Fruit fly (Drosophila melanogaster) whole organism, embryonic: ENCODE measurements around the gene Takl1.
A peak's percentile ranks its signal among the peaks of the same experiment; 100 is the strongest.

Experiments used
- BEAF-32 ChIP-seq: fragments of 200-800 bp; sonication (Bioruptor generic); optimal IDR thresholded peaks from 3 replicates; lab custom pipeline; 2017; ENCODE audit warnings: missing biosample characterization, missing genetic modification characterization, mild to moderate bottlenecking, moderate library complexity, missing genetic modification reagents
- CG11696 ChIP-seq: fragments of 200-800 bp; sonication (Bioruptor generic); IDR thresholded peaks from 2 replicates; pipeline ENCODE4 v1.3.6; 2022; ENCODE audit warnings: missing biosample characterization, missing genetic modification characterization
- CG13287 ChIP-seq: fragments of 200-800 bp; sonication (Bioruptor generic); IDR thresholded peaks from 2 replicates; pipeline ENCODE4 v1.3.6; 2022; ENCODE audit warnings: missing biosample characterization, missing genetic modification characterization; ENCODE audit not compliant: partially characterized antibody
- CG13424 ChIP-seq: fragments of 200-800 bp; sonication (Bioruptor generic); optimal IDR thresholded peaks from 2 replicates; lab custom pipeline; 2019; ENCODE audit warnings: missing biosample characterization, mild to moderate bottlenecking, missing genetic modification characterization, moderate library complexity
- CG1603 ChIP-seq: fragments of 200-800 bp; sonication (Bioruptor generic); optimal IDR thresholded peaks from 2 replicates; lab custom pipeline; 2019; ENCODE audit warnings: missing biosample characterization, mild to moderate bottlenecking, missing genetic modification characterization, moderate library complexity
- CG1647 ChIP-seq: fragments of 200-800 bp; sonication (Bioruptor generic); optimal IDR thresholded peaks from 3 replicates; lab custom pipeline; 2016; ENCODE audit warnings: missing biosample characterization, missing genetic modification characterization
- CG16813 ChIP-seq: fragments of 200-800 bp; sonication (Bioruptor generic); IDR thresholded peaks from 3 replicates; pipeline ENCODE4 v1.3.6; 2022; ENCODE audit warnings: missing biosample characterization, missing genetic modification characterization; ENCODE audit not compliant: partially characterized antibody
- CG17186 ChIP-seq: fragments of 200-800 bp; sonication (Bioruptor generic); optimal IDR thresholded peaks from 3 replicates; lab custom pipeline; 2017; ENCODE audit warnings: missing biosample characterization, missing genetic modification reagents, missing genetic modification characterization
- CG17829 ChIP-seq: fragments of 200-800 bp; optimal IDR thresholded peaks from 2 replicates; lab custom pipeline; 2019; ENCODE audit warnings: missing biosample characterization, mild to moderate bottlenecking, missing genetic modification characterization, moderate library complexity
- CG2202 ChIP-seq: fragments of 200-800 bp; sonication (Bioruptor generic); optimal IDR thresholded peaks from 2 replicates; lab custom pipeline; 2018; ENCODE audit warnings: missing biosample characterization, mild to moderate bottlenecking, missing genetic modification characterization
- CG31388 ChIP-seq: fragments of 200-800 bp; sonication (Bioruptor generic); optimal IDR thresholded peaks from 2 replicates; lab custom pipeline; 2016; ENCODE audit warnings: missing biosample characterization, missing genetic modification characterization
- CG34422 ChIP-seq: fragments of 200-800 bp; sonication (Bioruptor generic); IDR thresholded peaks from 3 replicates; pipeline ENCODE4 v1.3.6; 2022; ENCODE audit warnings: missing biosample characterization, missing genetic modification characterization
- CG3847 ChIP-seq: fragments of 200-800 bp; sonication (Bioruptor generic); IDR thresholded peaks from 2 replicates; pipeline ENCODE4 v1.3.6; 2022; ENCODE audit warnings: missing biosample characterization, missing genetic modification characterization
- CG42726 ChIP-seq: fragments of 200-800 bp; sonication (Bioruptor generic); IDR thresholded peaks from 2 replicates; pipeline ENCODE4 v1.3.6; 2022; ENCODE audit warnings: missing biosample characterization, missing genetic modification characterization; ENCODE audit not compliant: partially characterized antibody
- CG4282 ChIP-seq: fragments of 200-800 bp; sonication (Bioruptor generic); optimal IDR thresholded peaks from 2 replicates; lab custom pipeline; 2016; ENCODE audit warnings: missing biosample characterization, missing genetic modification characterization
- CG4617 ChIP-seq: fragments of 200-800 bp; sonication (Bioruptor generic); optimal IDR thresholded peaks from 3 replicates; lab custom pipeline; 2016; ENCODE audit warnings: missing biosample characterization, missing genetic modification characterization, borderline replicate concordance
- CG6683 ChIP-seq: fragments of 200-800 bp; sonication (Bioruptor generic); optimal IDR thresholded peaks from 2 replicates; lab custom pipeline; 2017; ENCODE audit warnings: missing biosample characterization, mild to moderate bottlenecking, missing genetic modification characterization, missing genetic modification reagents
- CG7271 ChIP-seq: fragments of 200-800 bp; sonication (Bioruptor generic); optimal IDR thresholded peaks from 2 replicates; lab custom pipeline; 2018; ENCODE audit warnings: missing biosample characterization, mild to moderate bottlenecking, missing genetic modification characterization, moderate library complexity
- CG7928 ChIP-seq: fragments of 200-800 bp; sonication (Bioruptor generic); optimal IDR thresholded peaks from 2 replicates; lab custom pipeline; 2017; ENCODE audit warnings: missing biosample characterization, mild to moderate bottlenecking, missing genetic modification characterization
- CG8388 ChIP-seq: fragments of 200-800 bp; sonication (Bioruptor generic); optimal IDR thresholded peaks from 2 replicates; lab custom pipeline; 2019; ENCODE audit warnings: missing biosample characterization, mild to moderate bottlenecking, missing genetic modification characterization, moderate library complexity
- CHES-1-like ChIP-seq: fragments of 200-800 bp; sonication (Bioruptor generic); optimal IDR thresholded peaks from 2 replicates; lab custom pipeline; 2016; ENCODE audit warnings: missing biosample characterization, missing genetic modification characterization
- CoRest ChIP-seq: fragments of 200-800 bp; sonication (Bioruptor generic); optimal IDR thresholded peaks from 3 replicates; lab custom pipeline; 2018; ENCODE audit warnings: missing biosample characterization, mild to moderate bottlenecking, missing genetic modification characterization, moderate library complexity
- Doc3 ChIP-seq: fragments of 200-800 bp; sonication (Bioruptor generic); IDR thresholded peaks from 3 replicates; pipeline ENCODE4 v1.3.6; 2022; ENCODE audit warnings: missing biosample characterization, missing genetic modification characterization; ENCODE audit not compliant: partially characterized antibody
- Drgx ChIP-seq: fragments of 200-800 bp; sonication (Bioruptor generic); IDR thresholded peaks from 2 replicates; pipeline ENCODE4 v1.3.6; 2022; ENCODE audit warnings: missing biosample characterization, missing genetic modification characterization
- E2f2 ChIP-seq: fragments of 200-800 bp; sonication (Bioruptor generic); IDR thresholded peaks from 2 replicates; pipeline ENCODE4 v1.3.6; 2022; ENCODE audit warnings: missing biosample characterization, missing genetic modification characterization
- HLH4C ChIP-seq: fragments of 200-800 bp; sonication (Bioruptor generic); IDR thresholded peaks from 3 replicates; pipeline ENCODE4 v1.3.6; 2022; ENCODE audit warnings: missing biosample characterization, missing genetic modification characterization; ENCODE audit not compliant: partially characterized antibody
- HLH54F ChIP-seq: fragments of 200-800 bp; sonication (Bioruptor generic); optimal IDR thresholded peaks from 3 replicates; lab custom pipeline; 2016; ENCODE audit warnings: missing biosample characterization, missing genetic modification characterization
- HmgZ ChIP-seq: fragments of 200-800 bp; sonication (Bioruptor generic); optimal IDR thresholded peaks from 2 replicates; lab custom pipeline; 2018; ENCODE audit warnings: missing biosample characterization, mild to moderate bottlenecking, missing genetic modification characterization
- Myb ChIP-seq: fragments of 200-800 bp; sonication (Bioruptor generic); optimal IDR thresholded peaks from 2 replicates; lab custom pipeline; 2016; ENCODE audit warnings: missing biosample characterization, missing genetic modification characterization
- Opbp ChIP-seq: fragments of 200-800 bp; sonication (Bioruptor generic); IDR thresholded peaks from 3 replicates; pipeline ENCODE4 v1.3.6; 2022; ENCODE audit warnings: missing biosample characterization, missing genetic modification characterization; ENCODE audit not compliant: partially characterized antibody
- Optix ChIP-seq: fragments of 200-800 bp; sonication (Bioruptor generic); IDR thresholded peaks from 3 replicates; pipeline ENCODE4 v1.3.6; 2022; ENCODE audit warnings: missing biosample characterization, missing genetic modification characterization
- Pdp1 ChIP-seq, 2 experiments: fragments of 200-800 bp; sonication (Bioruptor generic); optimal IDR thresholded peaks; 3 replicates each; lab custom pipeline; 2016; ENCODE audit warnings: missing biosample characterization in 2 of 2, missing genetic modification characterization in 2 of 2, mild to moderate bottlenecking in 1 of 2, moderate library complexity in 1 of 2
- Rfx ChIP-seq: fragments of 200-800 bp; sonication (Bioruptor generic); IDR thresholded peaks from 2 replicates; pipeline ENCODE4 v1.3.6; 2022; ENCODE audit warnings: missing biosample characterization, missing genetic modification characterization
- Scr ChIP-seq: fragments of 200-800 bp; sonication (Bioruptor generic); IDR thresholded peaks from 2 replicates; pipeline ENCODE4 v1.3.6; 2022; ENCODE audit warnings: missing biosample characterization, missing genetic modification characterization; ENCODE audit not compliant: partially characterized antibody
- al ChIP-seq: fragments of 200-800 bp; sonication (Bioruptor generic); IDR thresholded peaks from 2 replicates; pipeline ENCODE4 v1.3.6; 2022; ENCODE audit warnings: missing biosample characterization, missing genetic modification characterization
- chinmo ChIP-seq: fragments of 200-800 bp; sonication (Bioruptor generic); IDR thresholded peaks from 4 replicates; pipeline ENCODE4 v1.3.6; 2022; ENCODE audit warnings: missing biosample characterization, missing genetic modification characterization; ENCODE audit not compliant: partially characterized antibody
- dpn ChIP-seq, 2 experiments: fragments of 200-800 bp; sonication (Bioruptor generic); optimal IDR thresholded peaks; 3 replicates each; lab custom pipeline; 2016; ENCODE audit warnings: missing biosample characterization in 2 of 2, missing genetic modification characterization in 2 of 2
- hbn ChIP-seq: fragments of 200-800 bp; sonication (Bioruptor generic); IDR thresholded peaks from 2 replicates; pipeline ENCODE4 v1.3.6; 2022; ENCODE audit warnings: missing biosample characterization, missing genetic modification characterization; ENCODE audit not compliant: partially characterized antibody
- lbe ChIP-seq: fragments of 200-800 bp; sonication (Bioruptor generic); optimal IDR thresholded peaks from 2 replicates; lab custom pipeline; 2016; ENCODE audit warnings: missing biosample characterization, mild to moderate bottlenecking, missing genetic modification characterization
- mam ChIP-seq: fragments of 200-800 bp; sonication (Bioruptor generic); optimal IDR thresholded peaks from 3 replicates; lab custom pipeline; 2016; ENCODE audit warnings: missing biosample characterization, missing genetic modification characterization
- mirr ChIP-seq: fragments of 200-800 bp; sonication (Bioruptor generic); optimal IDR thresholded peaks from 3 replicates; lab custom pipeline; 2018; ENCODE audit warnings: missing biosample characterization, mild to moderate bottlenecking, missing genetic modification characterization
- nerfin-2 ChIP-seq: fragments of 200-800 bp; sonication (Bioruptor generic); IDR thresholded peaks from 2 replicates; pipeline ENCODE4 v1.3.6; 2022; ENCODE audit warnings: missing biosample characterization, missing genetic modification characterization; ENCODE audit not compliant: partially characterized antibody
- phol ChIP-seq: fragments of 200-800 bp; sonication (Bioruptor generic); optimal IDR thresholded peaks from 3 replicates; lab custom pipeline; 2018; ENCODE audit warnings: missing biosample characterization, mild to moderate bottlenecking, missing genetic modification characterization, moderate library complexity
- pzg ChIP-seq: fragments of 200-800 bp; sonication (Bioruptor generic); optimal IDR thresholded peaks from 3 replicates; lab custom pipeline; 2018; ENCODE audit warnings: missing biosample characterization, mild to moderate bottlenecking, missing genetic modification characterization, moderate library complexity
- shn ChIP-seq: fragments of 200-800 bp; sonication (Bioruptor generic); optimal IDR thresholded peaks from 3 replicates; lab custom pipeline; 2016; ENCODE audit warnings: missing biosample characterization, missing genetic modification characterization
- slbo ChIP-seq: fragments of 200-800 bp; sonication (Bioruptor generic); IDR thresholded peaks from 2 replicates; pipeline ENCODE4 v1.3.6; 2022; ENCODE audit warnings: missing biosample characterization, missing genetic modification characterization
- tna ChIP-seq: fragments of 200-800 bp; sonication (Bioruptor generic); IDR thresholded peaks from 2 replicates; pipeline ENCODE4 v1.3.6; 2022; ENCODE audit warnings: missing biosample characterization, missing genetic modification characterization; ENCODE audit not compliant: partially characterized antibody
- unc-4 ChIP-seq: fragments of 200-800 bp; sonication (Bioruptor generic); IDR thresholded peaks from 2 replicates; pipeline ENCODE4 v1.3.6; 2022; ENCODE audit warnings: missing biosample characterization, missing genetic modification characterization; ENCODE audit not compliant: partially characterized antibody
- zfh2 ChIP-seq: fragments of 200-800 bp; sonication (Bioruptor generic); optimal IDR thresholded peaks from 2 replicates; lab custom pipeline; 2016; ENCODE audit warnings: missing biosample characterization, missing genetic modification characterization

Takl1 gene

DNA sequence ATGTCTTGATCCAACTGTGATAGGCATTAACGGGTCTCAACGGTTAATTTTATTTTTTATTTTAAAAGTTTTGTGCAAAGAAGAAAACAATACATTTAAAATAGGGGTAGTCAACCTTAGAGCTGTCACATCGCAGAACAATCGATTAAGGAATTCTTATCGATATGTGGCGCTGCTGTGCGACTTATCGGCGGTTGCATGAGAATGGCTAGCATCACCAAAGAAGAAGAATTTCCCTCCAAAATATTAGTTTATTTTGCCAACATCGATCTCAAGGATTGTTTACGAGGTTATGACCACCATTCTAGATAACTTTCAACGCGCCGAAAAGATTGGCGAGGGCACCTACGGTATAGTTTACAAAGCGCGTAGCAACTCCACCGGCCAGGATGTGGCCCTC is 37.0 kb downstream of the Takl1 start, which contains the start of gene Cdk2 (continued):
- TF ChIP-seq nerfin-2 (GFP tag; lab: Robert Waterston, UW) (peak; percentile 81), CG7928 (no peak), Scr (GFP tag; lab: Robert Waterston, UW) (peak; percentile 92), CG2202 (tag; lab: Kevin White, UChicago) (no peak), HmgZ (tag; lab: Kevin White, UChicago) (peak; percentile 37), HLH54F (GFP tag; lab: Kevin White, UChicago) (peak; percentile 29), zfh2 (GFP tag; lab: Kevin White, UChicago) (peak; percentile 7), CG34422 (GFP tag; lab: Robert Waterston, UW) (peak; percentile 73; the same call in 1 of the 3 replicates), Rfx (GFP tag; lab: Robert Waterston, UW) (peak; percentile 46; the same call in 1 of the 2 replicates), CG1647 (GFP tag; lab: Kevin White, UChicago) (no peak), CG13424 (tag; lab: Kevin White, UChicago) (no peak), unc-4 (peak; percentile 86), BEAF-32 (GFP tag; lab: Kevin White, UChicago) (peak; percentile 89), CG31388 (no peak), CG13287 (peak; percentile 93), slbo (GFP tag; lab: Robert Waterston, UW) (peak; percentile 59), CG17829 (peak; percentile 14), chinmo (GFP tag; lab: Robert Waterston, UW) (peak; percentile 84; the same call in 2 of the 4 replicates), Opbp (GFP tag; lab: Robert Waterston, UW) (peak; percentile 95), pzg (GFP tag; lab: Kevin White, UChicago) (peak; percentile 76), shn (GFP tag; lab: Kevin White, UChicago) (peak; percentile 19), CG4282 (GFP tag; lab: Kevin White, UChicago) (no peak), CG1603 (peak; percentile 68), CG16813 (peak; percentile 94), CG4617 (peak; percentile 63), Drgx (no peak), Pdp1 (GFP tag; optimal IDR thresholded peaks at IDR 0.05; lab: Kevin White, UChicago) (peak in 1 of 2 experiments; percentile 29), Optix (GFP tag; lab: Robert Waterston, UW) (no peak), phol (tag; lab: Kevin White, UChicago) (peak; percentile 37), CG8388 (GFP tag; lab: Kevin White, UChicago) (no peak), CG11696 (no peak), CG17186 (GFP tag; lab: Kevin White, UChicago) (peak; percentile 24), CHES-1-like (GFP tag; lab: Kevin White, UChicago) (peak; percentile 21), CG3847 (GFP tag; lab: Robert Waterston, UW) (0 out of 2 replicates have a peak, but pooled peaks have one; percentile 10), CG6683 (GFP tag; lab: Kevin White, UChicago) (no peak), hbn (GFP tag; lab: Robert Waterston, UW) (peak; percentile 88), E2f2 (GFP tag; lab: Robert Waterston, UW) (peak; percentile 80), mirr (GFP tag; lab: Kevin White, UChicago) (no peak), tna (GFP tag; lab: Robert Waterston, UW) (peak; percentile 87), Doc3 (GFP tag; lab: Robert Waterston, UW) (peak; percentile 82), HLH4C (GFP tag; lab: Robert Waterston, UW) (peak; percentile 85), CG42726 (GFP tag; lab: Robert Waterston, UW) (peak; percentile 96), lbe (no peak), CoRest (peak; percentile 32), Myb (GFP tag; lab: Kevin White, UChicago) (peak; percentile 53), CG7271 (tag; lab: Kevin White, UChicago) (no peak), dpn (GFP tag; optimal IDR thresholded peaks at IDR 0.05; lab: Kevin White, UChicago) (peak; percentile 12 to 23), mam (GFP tag; lab: Kevin White, UChicago) (peak; percentile 32), al (GFP tag; lab: Robert Waterston, UW) (no peak)
